Worm (Caenorhabditis elegans): Measurements from ENCODE around the gene T01D1.8.

DNA sequence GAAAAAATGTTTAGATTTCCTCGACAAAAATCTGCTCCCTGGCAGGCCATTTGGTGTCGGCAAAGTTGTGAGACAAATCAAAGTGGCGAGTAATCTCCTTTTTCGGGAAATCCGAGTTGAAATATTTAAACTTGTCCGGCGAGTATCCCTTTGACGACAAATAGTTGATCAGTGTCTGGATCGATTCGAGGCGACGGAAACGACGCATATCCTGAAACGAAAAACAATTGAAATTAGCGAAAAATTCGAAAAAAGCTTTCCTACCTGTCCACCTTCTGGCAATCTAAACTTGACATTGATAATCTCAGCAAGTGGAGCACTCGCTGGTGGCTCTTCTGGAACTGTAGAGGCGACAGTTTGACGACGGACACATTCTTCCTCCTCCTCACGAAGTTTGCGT, 30.8 kb downstream of the T01D1.8 start:
- TF ChIP-seq nhr-11 (tag; optimal IDR thresholded peaks at IDR 0.05) (no peak), F49E8.2 (tag; optimal IDR thresholded peaks at IDR 0.05; ENCODE audit: borderline replicate concordance) (no peak)

Data from whole organism, L4 larva.